Fruit fly (Drosophila melanogaster) whole organism, prepupa: ENCODE measurements around the gene mRpS18C.

Experiments used
- CG10631 ChIP-seq: fragments of 200-800 bp; sonication (Bioruptor generic); optimal IDR thresholded peaks from 2 replicates; lab custom pipeline; 2016; ENCODE audit warnings: missing biosample characterization, missing genetic modification characterization
- CG10669 ChIP-seq: fragments of 200-800 bp; sonication (Bioruptor generic); optimal IDR thresholded peaks from 3 replicates; lab custom pipeline; 2018; ENCODE audit warnings: missing biosample characterization, mild to moderate bottlenecking, missing genetic modification characterization, moderate library complexity
- CG11902 ChIP-seq: fragments of 200-800 bp; sonication (Bioruptor generic); optimal IDR thresholded peaks from 3 replicates; lab custom pipeline; 2016; ENCODE audit warnings: missing biosample characterization, missing genetic modification characterization
- CG15336 ChIP-seq: fragments of 200-800 bp; sonication (Bioruptor generic); IDR thresholded peaks from 2 replicates; pipeline ENCODE4 v1.3.6; 2022; ENCODE audit warnings: missing biosample characterization, missing genetic modification characterization
- CG1621 ChIP-seq: fragments of 200-800 bp; sonication (Bioruptor generic); optimal IDR thresholded peaks from 3 replicates; lab custom pipeline; 2018; ENCODE audit warnings: missing biosample characterization, mild to moderate bottlenecking, missing genetic modification characterization
- CG16779 ChIP-seq: fragments of 200-800 bp; sonication (Bioruptor generic); optimal IDR thresholded peaks from 3 replicates; lab custom pipeline; 2017; ENCODE audit warnings: missing biosample characterization, mild to moderate bottlenecking, missing genetic modification characterization
- CG3032 ChIP-seq: fragments of 200-800 bp; optimal IDR thresholded peaks from 2 replicates; lab custom pipeline; 2019; ENCODE audit warnings: missing biosample characterization, mild to moderate bottlenecking, missing genetic modification characterization, moderate library complexity
- CG31627 ChIP-seq: fragments of 200-800 bp; sonication (Bioruptor generic); optimal IDR thresholded peaks from 3 replicates; lab custom pipeline; 2016; ENCODE audit warnings: missing biosample characterization, missing genetic modification characterization
- CG32006 ChIP-seq: fragments of 200-800 bp; sonication (Bioruptor generic); optimal IDR thresholded peaks from 3 replicates; lab custom pipeline; 2017; ENCODE audit warnings: missing biosample characterization, mild to moderate bottlenecking, missing genetic modification characterization
- CG34406 ChIP-seq: fragments of 200-800 bp; sonication (Bioruptor generic); optimal IDR thresholded peaks from 3 replicates; lab custom pipeline; 2016; ENCODE audit warnings: missing biosample characterization, missing genetic modification characterization
- CG4318 ChIP-seq: fragments of 200-800 bp; sonication (Bioruptor generic); optimal IDR thresholded peaks from 3 replicates; lab custom pipeline; 2017; ENCODE audit warnings: missing biosample characterization, mild to moderate bottlenecking, missing genetic modification characterization
- CG6792 ChIP-seq: fragments of 200-800 bp; sonication (Bioruptor generic); optimal IDR thresholded peaks from 3 replicates; lab custom pipeline; 2016; ENCODE audit warnings: missing biosample characterization, missing genetic modification characterization
- CG6808 ChIP-seq: fragments of 200-800 bp; sonication (Bioruptor generic); optimal IDR thresholded peaks from 3 replicates; lab custom pipeline; 2017; ENCODE audit warnings: missing biosample characterization, missing genetic modification characterization, mild to moderate bottlenecking, moderate library complexity, missing genetic modification reagents
- CG6854 ChIP-seq: fragments of 200-800 bp; sonication (Bioruptor generic); optimal IDR thresholded peaks from 2 replicates; lab custom pipeline; 2017; ENCODE audit warnings: missing biosample characterization, mild to moderate bottlenecking, missing genetic modification characterization
- CG7368 ChIP-seq: fragments of 200-800 bp; sonication (Bioruptor generic); optimal IDR thresholded peaks from 3 replicates; lab custom pipeline; 2016; ENCODE audit warnings: missing biosample characterization, missing genetic modification characterization
- CG8319 ChIP-seq: fragments of 200-800 bp; sonication (Bioruptor generic); optimal IDR thresholded peaks from 3 replicates; lab custom pipeline; 2016; ENCODE audit warnings: missing biosample characterization, missing genetic modification characterization
- CG8632 ChIP-seq: fragments of 200-800 bp; sonication (Bioruptor generic); optimal IDR thresholded peaks from 3 replicates; lab custom pipeline; 2016; ENCODE audit warnings: missing biosample characterization, missing genetic modification characterization
- Eip75B ChIP-seq: fragments of 200-800 bp; sonication (Bioruptor generic); optimal IDR thresholded peaks from 3 replicates; lab custom pipeline; 2016; ENCODE audit warnings: missing biosample characterization, missing genetic modification characterization
- Eip78C ChIP-seq: fragments of 200-800 bp; sonication (Bioruptor generic); peaks from one replicate; lab custom pipeline; 2016; ENCODE audit warnings: missing biosample characterization, missing genetic modification characterization
- Eip93F ChIP-seq: fragments of 200-800 bp; sonication (Bioruptor generic); optimal IDR thresholded peaks from 2 replicates; lab custom pipeline; 2016; ENCODE audit warnings: missing biosample characterization, mild to moderate bottlenecking, missing genetic modification characterization
- Ets21C ChIP-seq: fragments of 200-800 bp; sonication (Bioruptor generic); optimal IDR thresholded peaks from 3 replicates; lab custom pipeline; 2016; ENCODE audit warnings: missing biosample characterization, missing genetic modification characterization
- Gug ChIP-seq: fragments of 200-800 bp; sonication (Bioruptor generic); IDR thresholded peaks from 2 replicates; pipeline ENCODE4 v1.3.6; 2022; ENCODE audit warnings: missing biosample characterization, missing genetic modification characterization
- Hr39 ChIP-seq: fragments of 200-800 bp; sonication (Bioruptor generic); optimal IDR thresholded peaks from 2 replicates; lab custom pipeline; 2016; ENCODE audit warnings: missing biosample characterization, missing genetic modification characterization
- Lpt ChIP-seq: fragments of 200-800 bp; sonication (Bioruptor generic); optimal IDR thresholded peaks from 3 replicates; lab custom pipeline; 2016; ENCODE audit warnings: missing biosample characterization, missing genetic modification characterization
- Met ChIP-seq: fragments of 200-800 bp; sonication (Bioruptor generic); optimal IDR thresholded peaks from 3 replicates; lab custom pipeline; 2016; ENCODE audit warnings: missing biosample characterization, missing genetic modification characterization
- Smox ChIP-seq: fragments of 200-800 bp; sonication (Bioruptor generic); optimal IDR thresholded peaks from 3 replicates; lab custom pipeline; 2016; ENCODE audit warnings: missing biosample characterization, missing genetic modification characterization
- Sox102F ChIP-seq: fragments of 200-800 bp; sonication (Bioruptor generic); optimal IDR thresholded peaks from 2 replicates; lab custom pipeline; 2016; ENCODE audit warnings: missing biosample characterization, mild to moderate bottlenecking, missing genetic modification characterization
- Sox15 ChIP-seq: fragments of 200-800 bp; sonication (Bioruptor generic); optimal IDR thresholded peaks from 3 replicates; lab custom pipeline; 2016; ENCODE audit warnings: missing biosample characterization, missing genetic modification characterization
- achi ChIP-seq: fragments of 200-800 bp; sonication (Bioruptor generic); optimal IDR thresholded peaks from 3 replicates; lab custom pipeline; 2016; ENCODE audit warnings: missing biosample characterization, missing genetic modification characterization
- acj6 ChIP-seq: fragments of 200-800 bp; sonication (Bioruptor generic); optimal IDR thresholded peaks from 3 replicates; lab custom pipeline; 2016; ENCODE audit warnings: missing biosample characterization, missing genetic modification characterization
- dac ChIP-seq: fragments of 200-800 bp; sonication (Bioruptor generic); optimal IDR thresholded peaks from 2 replicates; lab custom pipeline; 2017; ENCODE audit warnings: missing biosample characterization, mild to moderate bottlenecking, missing genetic modification characterization
- dsx ChIP-seq: fragments of 200-800 bp; optimal IDR thresholded peaks from 3 replicates; lab custom pipeline; 2019; ENCODE audit warnings: missing biosample characterization, mild to moderate bottlenecking, missing genetic modification characterization, moderate library complexity; ENCODE audit not compliant: poor library complexity, severe bottlenecking
- eg ChIP-seq: fragments of 200-800 bp; sonication (Bioruptor generic); IDR thresholded peaks from 3 replicates; pipeline ENCODE4 v1.3.6; 2022; ENCODE audit warnings: missing biosample characterization, missing genetic modification characterization
- fkh ChIP-seq: fragments of 200-800 bp; sonication (Bioruptor generic); optimal IDR thresholded peaks from 3 replicates; lab custom pipeline; 2017; ENCODE audit warnings: missing biosample characterization, mild to moderate bottlenecking, missing genetic modification characterization, moderate library complexity
- lz ChIP-seq: fragments of 200-800 bp; sonication (Bioruptor generic); optimal IDR thresholded peaks from 3 replicates; lab custom pipeline; 2016; ENCODE audit warnings: missing biosample characterization, missing genetic modification characterization
- net ChIP-seq: fragments of 200-800 bp; sonication (Bioruptor generic); optimal IDR thresholded peaks from 3 replicates; lab custom pipeline; 2016; ENCODE audit warnings: missing biosample characterization, missing genetic modification characterization
- pdm3 ChIP-seq: fragments of 200-800 bp; sonication (Bioruptor generic); optimal IDR thresholded peaks from 3 replicates; lab custom pipeline; 2016; ENCODE audit warnings: missing biosample characterization, missing genetic modification characterization
- spab ChIP-seq: fragments of 200-800 bp; sonication (Bioruptor generic); optimal IDR thresholded peaks from 2 replicates; lab custom pipeline; 2017; ENCODE audit warnings: missing biosample characterization, mild to moderate bottlenecking, missing genetic modification characterization, missing genetic modification reagents
- ss ChIP-seq, 2 experiments: fragments of 200-800 bp; sonication (Bioruptor generic); optimal IDR thresholded peaks; 2 replicates in 1 of 2; 3 replicates in 1 of 2; lab custom pipeline; 2017 to 2018; ENCODE audit warnings: mild to moderate bottlenecking in 2 of 2, missing biosample characterization in 2 of 2, missing genetic modification characterization in 2 of 2, moderate library complexity in 1 of 2
- svp ChIP-seq: fragments of 200-800 bp; sonication (Bioruptor generic); peaks from one replicate; lab custom pipeline; 2016; ENCODE audit warnings: missing biosample characterization, missing genetic modification characterization
- topi ChIP-seq: fragments of 200-800 bp; sonication (Bioruptor generic); optimal IDR thresholded peaks from 3 replicates; lab custom pipeline; 2016; ENCODE audit warnings: missing biosample characterization, missing genetic modification characterization

mRpS18C gene

DNA sequence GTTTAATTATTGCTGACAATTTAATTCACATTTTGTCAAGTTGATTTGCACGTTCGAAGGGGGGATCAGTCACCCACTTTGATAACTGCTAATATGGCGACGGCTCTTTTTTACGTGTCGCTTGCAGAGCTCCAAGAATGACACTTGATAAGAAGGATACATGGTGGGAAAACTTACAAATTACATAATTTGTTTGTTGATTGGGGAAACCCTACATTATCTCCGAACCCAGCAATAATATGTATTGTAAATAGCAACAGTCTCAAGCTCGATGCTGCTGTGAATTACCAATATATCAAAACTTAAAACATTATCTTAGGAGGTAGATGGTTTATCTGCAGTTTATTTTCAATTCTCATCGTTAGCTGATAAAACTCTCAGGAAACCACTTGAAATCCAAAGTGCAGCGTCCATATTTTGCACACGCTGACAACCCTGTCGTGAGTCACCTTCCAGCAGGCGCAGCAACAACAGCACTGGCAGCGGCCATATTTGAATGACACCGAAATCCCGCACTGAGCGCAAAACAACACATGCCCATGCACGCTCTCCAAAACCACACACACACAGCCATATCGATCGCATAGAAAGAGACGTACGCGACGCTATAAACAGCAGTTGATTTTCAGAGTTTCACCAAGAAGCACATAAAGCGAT is 35.4 kb upstream of the mRpS18C start (continued):
- peak; percentile 93 for TF ChIP-seq CG6854 (GFP tag; lab: Kevin White, UChicago)
- TF ChIP-seq CG34406 (GFP tag; lab: Kevin White, UChicago): peak; percentile 96
- peak; percentile 98 for TF ChIP-seq CG31627 (GFP tag; lab: Kevin White, UChicago)
- TF ChIP-seq Met (GFP tag; lab: Kevin White, UChicago): peak; percentile 96
- peak; percentile 98 for TF ChIP-seq Sox15 (GFP tag; lab: Kevin White, UChicago)
- TF ChIP-seq Sox102F (GFP tag; lab: Kevin White, UChicago): peak; percentile 94
- TF ChIP-seq eg (GFP tag; lab: Robert Waterston, UW): peak; percentile 90
- TF ChIP-seq spab (GFP tag; lab: Kevin White, UChicago): peak; percentile 98
- TF ChIP-seq CG4318 (GFP tag; lab: Kevin White, UChicago): peak; percentile 97
- peak; percentile 98 for TF ChIP-seq lz (GFP tag; lab: Kevin White, UChicago)
- TF ChIP-seq net (GFP tag; lab: Kevin White, UChicago): peak; percentile 98
- TF ChIP-seq CG7368: peak; percentile 92
- TF ChIP-seq Lpt: peak; percentile 93
- peak; percentile 84 for TF ChIP-seq CG15336
- TF ChIP-seq CG11902 (GFP tag; lab: Kevin White, UChicago): peak; percentile 95
- peak; percentile 95 for TF ChIP-seq CG10669 (GFP tag; lab: Kevin White, UChicago)
- peak; percentile 95 for TF ChIP-seq CG3032
- peak; percentile 84 for TF ChIP-seq Gug (GFP tag; lab: Robert Waterston, UW)
- TF ChIP-seq CG8632 (GFP tag; lab: Kevin White, UChicago): peak; percentile 97
- peak; percentile 98 for TF ChIP-seq Eip75B (GFP tag; lab: Kevin White, UChicago)
- peak; percentile 95 for TF ChIP-seq achi (GFP tag; lab: Kevin White, UChicago)
- TF ChIP-seq pdm3: peak; percentile 97
- peak; percentile 93 for TF ChIP-seq CG16779
- TF ChIP-seq CG6792 (GFP tag; lab: Kevin White, UChicago): peak; percentile 98
- peak; percentile 90 for TF ChIP-seq CG1621
- peak; percentile 96 for TF ChIP-seq Ets21C (GFP tag; lab: Kevin White, UChicago)
- peak; percentile 98 for TF ChIP-seq topi (GFP tag; lab: Kevin White, UChicago)
- peak; percentile 97 for TF ChIP-seq CG8319 (GFP tag; lab: Kevin White, UChicago)
- TF ChIP-seq svp: peak; percentile 99
- TF ChIP-seq CG6808 (GFP tag; lab: Kevin White, UChicago): peak; percentile 98
- TF ChIP-seq fkh (GFP tag; lab: Kevin White, UChicago): peak; percentile 85
- TF ChIP-seq acj6 (GFP tag; lab: Kevin White, UChicago): peak; percentile 97
- peak; percentile 93 for TF ChIP-seq dac (GFP tag; lab: Kevin White, UChicago)
- peak; percentile 99 for TF ChIP-seq CG32006 (GFP tag; lab: Kevin White, UChicago)
- TF ChIP-seq Hr39 (GFP tag; lab: Kevin White, UChicago): peak; percentile 98
- peak; percentile 99 for TF ChIP-seq Eip78C (GFP tag; lab: Kevin White, UChicago)
- TF ChIP-seq dsx: peak; percentile 83

dm6 chr3R:30389096-30389495 is 34.7 kb upstream of the mRpS18C start:
- TF ChIP-seq Smox (GFP tag; lab: Kevin White, UChicago) (no peak), dsx (peak; percentile 13), CG10631 (GFP tag; lab: Kevin White, UChicago) (no peak), topi (GFP tag; lab: Kevin White, UChicago) (no peak), fkh (GFP tag; lab: Kevin White, UChicago) (no peak), ss (GFP tag; optimal IDR thresholded peaks at IDR 0.05; lab: Kevin White, UChicago) (peak in 1 of 2 experiments; percentile 8), Eip93F (GFP tag; lab: Kevin White, UChicago) (peak; percentile 17)
